Worm (Caenorhabditis elegans) whole organism, L4 larva: Measurements from ENCODE around the gene F53E10.1.

ENCODE experiments used
- F26F4.8 ChIP-seq: fragments of 200-800 bp; sonication (Bioruptor generic); conservative IDR thresholded peaks from 2 replicates; pipeline ENCODE4 v1.3.6; 2022; ENCODE audit warnings: missing genetic modification characterization, missing compliant biosample characterization
- T26A8.4 ChIP-seq: fragments of 200-800 bp; sonication (Bioruptor generic); IDR thresholded peaks from 2 replicates; pipeline ENCODE4 v1.3.6; 2022; ENCODE audit warnings: missing genetic modification characterization, missing compliant biosample characterization
- ZK337.2 ChIP-seq: fragments of 200-800 bp; sonication (Bioruptor generic); IDR thresholded peaks from 2 replicates; pipeline ENCODE4 v1.3.6; 2022; ENCODE audit warnings: missing genetic modification reagents, missing genetic modification characterization, missing compliant biosample characterization
- ZK546.5 ChIP-seq, 2 experiments: sonication (generic microtip); optimal IDR thresholded peaks; 2 replicates each; lab custom pipeline; 2017; ENCODE audit warnings: missing biosample characterization in 2 of 2, missing genetic modification characterization in 2 of 2
- ctbp-1 ChIP-seq: fragments of 200-800 bp; sonication (Bioruptor generic); IDR thresholded peaks from 2 replicates; pipeline ENCODE4 v1.3.6; 2022; ENCODE audit warnings: missing genetic modification reagents, missing genetic modification characterization, missing compliant biosample characterization
- daf-16 ChIP-seq, 3 experiments: sonication (generic microtip); optimal IDR thresholded peaks; 2 replicates each; lab custom pipeline; 2016 to 2017; ENCODE audit warnings: missing genetic modification characterization in 3 of 3, missing genetic modification reagents in 3 of 3, mild to moderate bottlenecking in 2 of 3, missing compliant biosample characterization in 2 of 3, missing biosample characterization in 1 of 3, moderate library complexity in 1 of 3
- dmd-6 ChIP-seq: fragments of 200-800 bp; sonication (Bioruptor generic); IDR thresholded peaks from 2 replicates; pipeline ENCODE4 v1.3.6; 2022; ENCODE audit warnings: missing genetic modification reagents, missing genetic modification characterization, missing compliant biosample characterization
- duxl-1 ChIP-seq: sonication (generic microtip); optimal IDR thresholded peaks from 2 replicates; lab custom pipeline; 2016; ENCODE audit warnings: mild to moderate bottlenecking, missing genetic modification characterization, moderate library complexity, missing compliant biosample characterization; ENCODE audit not compliant: poor library complexity
- dve-1 ChIP-seq: sonication (generic microtip); optimal IDR thresholded peaks from 2 replicates; lab custom pipeline; 2017; ENCODE audit warnings: antibody characterized with exemption, mild to moderate bottlenecking, missing genetic modification characterization, missing compliant biosample characterization; ENCODE audit not compliant: insufficient read depth
- egl-43 ChIP-seq: fragments of 200-800 bp; sonication (Bioruptor generic); IDR thresholded peaks from 2 replicates; pipeline ENCODE4 v1.3.6; 2022; ENCODE audit warnings: missing genetic modification reagents, missing genetic modification characterization, missing compliant biosample characterization
- fkh-10 ChIP-seq: fragments of 150-350 bp; optimal IDR thresholded peaks from 2 replicates; lab custom pipeline; 2014; ENCODE audit warnings: missing biosample characterization, missing genetic modification reagents, missing genetic modification characterization
- hlh-11 ChIP-seq: fragments of 200-800 bp; sonication (Bioruptor generic); optimal IDR thresholded peaks from 2 replicates; lab custom pipeline; 2018; ENCODE audit warnings: mild to moderate bottlenecking, missing genetic modification characterization, missing compliant biosample characterization
- lin-38 ChIP-seq: fragments of 200-800 bp; sonication (Bioruptor generic); IDR thresholded peaks from 2 replicates; pipeline ENCODE4 v1.3.6; 2022; ENCODE audit warnings: missing genetic modification reagents, missing genetic modification characterization, missing compliant biosample characterization
- lir-3 ChIP-seq: sonication (generic microtip); optimal IDR thresholded peaks from 2 replicates; lab custom pipeline; 2016; ENCODE audit warnings: mild to moderate bottlenecking, missing genetic modification characterization, missing compliant biosample characterization
- lsy-2 ChIP-seq, 2 experiments: fragments of 150-350 bp in 1 of 2; sonication (generic microtip) in 1 of 2; optimal IDR thresholded peaks; 2 replicates each; lab custom pipeline; 2014 to 2017; ENCODE audit warnings: missing biosample characterization in 2 of 2, missing genetic modification characterization in 2 of 2
- madf-5 ChIP-seq, 2 experiments: fragments of 200-800 bp; sonication (Bioruptor generic); IDR thresholded peaks; 2 replicates each; pipeline ENCODE4 v1.3.6; 2022; ENCODE audit warnings: missing compliant biosample characterization in 2 of 2, missing genetic modification characterization in 2 of 2
- mdt-29 ChIP-seq: fragments of 200-800 bp; sonication (Bioruptor generic); IDR thresholded peaks from 2 replicates; pipeline ENCODE4 v1.3.6; 2022; ENCODE audit warnings: missing genetic modification reagents, missing genetic modification characterization, missing compliant biosample characterization
- mxl-2 ChIP-seq: fragments of 200-800 bp; sonication (Bioruptor generic); conservative IDR thresholded peaks from 2 replicates; pipeline ENCODE4 v1.3.6; 2022; ENCODE audit warnings: missing genetic modification reagents, missing genetic modification characterization, missing compliant biosample characterization
- nhr-11 ChIP-seq: fragments of 150-350 bp; optimal IDR thresholded peaks from 2 replicates; lab custom pipeline; 2014; ENCODE audit warnings: missing biosample characterization, missing genetic modification characterization
- nhr-6 ChIP-seq: fragments of 150-350 bp; optimal IDR thresholded peaks from 2 replicates; lab custom pipeline; 2014; ENCODE audit warnings: missing biosample characterization, missing genetic modification characterization
- php-3 ChIP-seq: fragments of 200-800 bp; sonication (Bioruptor generic); IDR thresholded peaks from 2 replicates; pipeline ENCODE4 v1.3.6; 2022; ENCODE audit warnings: missing genetic modification reagents, missing genetic modification characterization, missing compliant biosample characterization
- saeg-2 ChIP-seq: fragments of 200-800 bp; sonication (Bioruptor generic); IDR thresholded peaks from 2 replicates; pipeline ENCODE4 v1.3.6; 2022; ENCODE audit warnings: missing genetic modification reagents, missing genetic modification characterization, missing compliant biosample characterization
- set-16 ChIP-seq: fragments of 200-800 bp; sonication (Bioruptor generic); IDR thresholded peaks from 2 replicates; pipeline ENCODE4 v1.3.6; 2022; ENCODE audit warnings: missing genetic modification reagents, missing genetic modification characterization, missing compliant biosample characterization
- snpc-1.2 ChIP-seq: fragments of 200-800 bp; sonication (Bioruptor generic); IDR thresholded peaks from 2 replicates; pipeline ENCODE4 v1.3.6; 2022; ENCODE audit warnings: missing genetic modification reagents, missing genetic modification characterization, missing compliant biosample characterization
- snpc-4 ChIP-seq: fragments of 150-350 bp; optimal IDR thresholded peaks from 2 replicates; lab custom pipeline; 2014; ENCODE audit warnings: missing biosample characterization, missing genetic modification characterization
- spr-3 ChIP-seq: fragments of 200-800 bp; sonication (Bioruptor generic); optimal IDR thresholded peaks from 2 replicates; lab custom pipeline; 2018; ENCODE audit warnings: mild to moderate bottlenecking, missing genetic modification characterization, missing compliant biosample characterization
- tag-97 ChIP-seq: fragments of 200-800 bp; sonication (Bioruptor generic); IDR thresholded peaks from 2 replicates; pipeline ENCODE4 v1.3.6; 2022; ENCODE audit warnings: missing genetic modification characterization, missing compliant biosample characterization
- unc-130 ChIP-seq: sonication (generic microtip); optimal IDR thresholded peaks from 2 replicates; lab custom pipeline; 2016; ENCODE audit warnings: missing genetic modification reagents, missing genetic modification characterization, missing compliant biosample characterization
- unc-39 ChIP-seq: sonication (generic microtip); optimal IDR thresholded peaks from 2 replicates; lab custom pipeline; 2017; ENCODE audit warnings: missing biosample characterization, missing genetic modification characterization
- unc-62 ChIP-seq, 3 experiments: fragments of 150-350 bp in 1 of 3; sonication (generic microtip); optimal IDR thresholded peaks in 2 of 3; peaks in 1 of 3; 1 replicate in 1 of 3; 2 replicates in 2 of 3; lab custom pipeline; 2014 to 2017; ENCODE audit warnings: missing biosample characterization in 3 of 3, missing genetic modification characterization in 3 of 3, missing genetic modification reagents in 3 of 3, missing genotype in 1 of 3
- vab-7 ChIP-seq: fragments of 200-800 bp; sonication (Bioruptor generic); IDR thresholded peaks from 2 replicates; pipeline ENCODE4 v1.3.6; 2022; ENCODE audit warnings: missing genetic modification reagents, missing genetic modification characterization, missing compliant biosample characterization
- zfp-2 ChIP-seq: sonication (generic microtip); optimal IDR thresholded peaks from 2 replicates; lab custom pipeline; 2016; ENCODE audit warnings: mild to moderate bottlenecking, missing genetic modification characterization, missing compliant biosample characterization

F53E10.1 gene

ce11 chrV:2638545-2638944 is 23.4 kb downstream of the F53E10.1 start, which contains the start of gene W02H5.19 (continued):
- TF ChIP-seq duxl-1 (tag; lab: Kevin White, UChicago), result peak; percentile 90
- TF ChIP-seq ZK337.2, result peak; percentile 96
- TF ChIP-seq lsy-2 (tag; optimal IDR thresholded peaks at IDR 0.05; lab: Kevin White, UChicago), result peak in 1 of 2 experiments; percentile 85
- TF ChIP-seq unc-62 (GFP tag; optimal IDR thresholded peaks at IDR 0.05 in 1 of 2; lab: Kevin White, UChicago), result no peak
- no peak for TF ChIP-seq unc-62 (tag; optimal IDR thresholded peaks at IDR 0.05; lab: Kevin White, UChicago)
- TF ChIP-seq lir-3 (tag; lab: Kevin White, UChicago), result no peak
- TF ChIP-seq F26F4.8, result no peak
- TF ChIP-seq dmd-6 (GFP tag; lab: Robert Waterston, UW), result peak; percentile 73
- TF ChIP-seq tag-97 (GFP tag; lab: Robert Waterston, UW), result 0 out of 2 replicates have a peak, but pooled peaks have one; percentile 56
- TF ChIP-seq snpc-1.2 (GFP tag; lab: Robert Waterston, UW), result no peak
- TF ChIP-seq daf-16 (GFP tag; optimal IDR thresholded peaks at IDR 0.05; lab: Kevin White, UChicago), result peak; percentile 15 to 28
- peak; percentile 52 for TF ChIP-seq daf-16 (tag; optimal IDR thresholded peaks at IDR 0.05; lab: Kevin White, UChicago)
- no peak for TF ChIP-seq saeg-2 (GFP tag; lab: Robert Waterston, UW)
- no peak for TF ChIP-seq nhr-11 (tag; lab: Kevin White, UChicago)
- TF ChIP-seq set-16 (GFP tag; lab: Robert Waterston, UW), result no peak
- no peak for TF ChIP-seq spr-3 (GFP tag; lab: Kevin White, UChicago)
- TF ChIP-seq unc-39 (tag; lab: Kevin White, UChicago), result no peak
- no peak for TF ChIP-seq fkh-10 (GFP tag; lab: Kevin White, UChicago)
- peak; percentile 13; the same call in 1 of the 2 replicates for TF ChIP-seq php-3 (GFP tag; lab: Robert Waterston, UW)
- TF ChIP-seq hlh-11, result peak; percentile 65
- peak; percentile 65 for TF ChIP-seq unc-130
- TF ChIP-seq vab-7, result peak; percentile 35; the same call in 1 of the 2 replicates
- TF ChIP-seq, all 104 proteins: peak for 37

ce11 chrV:2639035-2639434 is 23.9 kb downstream of the F53E10.1 start, which contains the start of gene W02H5.2:
TSS of gene W02H5.2 (plus strand) at chrV:2639335.
- TF ChIP-seq unc-62 (GFP tag; optimal IDR thresholded peaks at IDR 0.05 in 1 of 2; lab: Kevin White, UChicago), result peak in 1 of 2 experiments; percentile 10
- no peak for TF ChIP-seq unc-62 (tag; optimal IDR thresholded peaks at IDR 0.05; lab: Kevin White, UChicago)
- no peak for TF ChIP-seq php-3 (GFP tag; lab: Robert Waterston, UW)

ce11 chrV:2639506-2639905 is 24.4 kb downstream of the F53E10.1 start:
- no peak for TF ChIP-seq dve-1 (tag; lab: Kevin White, UChicago)
- TF ChIP-seq set-16 (GFP tag; lab: Robert Waterston, UW), result peak; percentile 69
- TF ChIP-seq zfp-2 (tag; lab: Kevin White, UChicago), result no peak
- no peak for TF ChIP-seq mdt-29 (GFP tag; lab: Robert Waterston, UW)
- TF ChIP-seq snpc-4 (tag; lab: Kevin White, UChicago), result no peak
- no peak for TF ChIP-seq mxl-2
- no peak for TF ChIP-seq madf-5 (GFP tag; IDR thresholded peaks at IDR 0.05; lab: Robert Waterston, UW)
- TF ChIP-seq ctbp-1 (GFP tag; lab: Robert Waterston, UW), result no peak
- TF ChIP-seq T26A8.4 (GFP tag; lab: Robert Waterston, UW), result no peak
- TF ChIP-seq lin-38 (GFP tag; lab: Robert Waterston, UW), result peak; percentile 24; the same call in 1 of the 2 replicates
- no peak for TF ChIP-seq nhr-6 (tag; lab: Kevin White, UChicago)

ce11 chrV:2646067-2646466 is 31.0 kb downstream of the F53E10.1 start:
- TF ChIP-seq ZK546.5 (tag; optimal IDR thresholded peaks at IDR 0.05; lab: Kevin White, UChicago) (no peak), egl-43 (GFP tag; lab: Robert Waterston, UW) (0 out of 2 replicates have a peak, but pooled peaks have one; percentile 31), dmd-6 (GFP tag; lab: Robert Waterston, UW) (no peak), set-16 (GFP tag; lab: Robert Waterston, UW) (peak; percentile 87)
